Worm (Caenorhabditis elegans): ENCODE results near the gene sdz-16.

DNA sequence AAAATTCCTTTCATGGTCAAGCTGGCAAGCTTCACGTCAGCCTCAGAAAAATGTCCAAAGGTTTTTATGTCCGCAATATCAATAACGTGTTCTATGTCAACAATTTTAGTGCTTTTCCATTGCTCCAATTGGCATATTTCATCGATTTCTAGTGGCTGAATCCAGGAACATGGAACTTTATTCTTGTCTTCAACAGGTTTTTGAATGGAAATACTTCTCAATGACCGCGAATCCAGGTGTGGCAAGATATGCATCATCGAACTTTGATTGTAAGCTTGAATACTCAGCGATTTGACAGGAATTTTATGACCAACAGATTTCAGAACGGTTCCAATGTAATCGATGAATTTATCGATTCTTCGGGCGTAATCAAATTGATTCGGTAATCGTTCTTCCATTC is 29.1 kb downstream of the sdz-16 start:
- no peak for TF ChIP-seq mab-5 (tag; optimal IDR thresholded peaks at IDR 0.05)
- TF ChIP-seq pha-4 (tag; optimal IDR thresholded peaks at IDR 0.05), result no peak
- TF ChIP-seq unc-62 (GFP tag; optimal IDR thresholded peaks at IDR 0.05), result no peak
- TF ChIP-seq lin-13 (tag; optimal IDR thresholded peaks at IDR 0.05), result no peak
- TF ChIP-seq ceh-83 (GFP tag; optimal IDR thresholded peaks at IDR 0.05), result no peak
- no peak for TF ChIP-seq ces-1 (GFP tag; optimal IDR thresholded peaks at IDR 0.05)
- no peak for TF ChIP-seq nhr-237 (tag; optimal IDR thresholded peaks at IDR 0.05)
- no peak for TF ChIP-seq nhr-76 (tag; optimal IDR thresholded peaks at IDR 0.05)
- TF ChIP-seq hlh-1 (tag; optimal IDR thresholded peaks at IDR 0.05), result no peak
- TF ChIP-seq nhr-12 (tag; optimal IDR thresholded peaks at IDR 0.05), result no peak
- no peak for TF ChIP-seq mep-1 (tag; optimal IDR thresholded peaks at IDR 0.05)
- no peak for TF ChIP-seq sem-2 (GFP tag; optimal IDR thresholded peaks at IDR 0.05)
- TF ChIP-seq lsy-2 (tag; optimal IDR thresholded peaks at IDR 0.05), result no peak
- TF ChIP-seq elt-1 (tag; optimal IDR thresholded peaks at IDR 0.05; ENCODE audit: borderline replicate concordance, insufficient read depth), result no peak

Data from whole organism, mixed stage, embryonic.